Worm (Caenorhabditis elegans) whole organism, mixed stage, embryonic: ENCODE measurements around the gene ptr-8.

ENCODE experiments used
- ces-1 ChIP-seq: fragments of 150-350 bp; optimal IDR thresholded peaks from 2 replicates; lab custom pipeline; 2014; ENCODE audit warnings: missing biosample characterization, missing genetic modification reagents, missing genetic modification characterization
- hlh-1 ChIP-seq: fragments of 150-350 bp; optimal IDR thresholded peaks from 2 replicates; lab custom pipeline; 2014; ENCODE audit warnings: missing biosample characterization, missing genetic modification reagents, missing genetic modification characterization
- lin-13 ChIP-seq: fragments of 150-350 bp; optimal IDR thresholded peaks from 2 replicates; lab custom pipeline; 2014; ENCODE audit warnings: missing biosample characterization, missing genetic modification characterization
- lsy-2 ChIP-seq: fragments of 150-350 bp; optimal IDR thresholded peaks from 2 replicates; lab custom pipeline; 2014; ENCODE audit warnings: missing biosample characterization, missing genetic modification characterization
- mep-1 ChIP-seq: fragments of 150-350 bp; optimal IDR thresholded peaks from 2 replicates; lab custom pipeline; 2017; ENCODE audit warnings: missing biosample characterization, missing genetic modification reagents, missing genetic modification characterization, inconsistent platforms
- nhr-12 ChIP-seq: fragments of 150-350 bp; optimal IDR thresholded peaks from 2 replicates; lab custom pipeline; 2014; ENCODE audit warnings: missing biosample characterization, missing genetic modification characterization
- snpc-4 ChIP-seq: fragments of 150-350 bp; optimal IDR thresholded peaks from 2 replicates; lab custom pipeline; 2014; ENCODE audit warnings: missing biosample characterization, missing genetic modification characterization
- unc-62 ChIP-seq: fragments of 150-350 bp; optimal IDR thresholded peaks from 2 replicates; lab custom pipeline; 2014; ENCODE audit warnings: missing biosample characterization, missing genetic modification reagents, missing genetic modification characterization
- ztf-11 ChIP-seq: fragments of 150-350 bp; optimal IDR thresholded peaks from 2 replicates; lab custom pipeline; 2014; ENCODE audit warnings: missing biosample characterization, missing genetic modification characterization

- TF ChIP-seq ztf-11 (tag; lab: Kevin White, UChicago) (no peak), unc-62 (GFP tag; lab: Kevin White, UChicago) (no peak), snpc-4 (tag; lab: Kevin White, UChicago) (no peak), mep-1 (no peak), hlh-1 (tag; lab: Kevin White, UChicago) (no peak), lsy-2 (tag; lab: Kevin White, UChicago) (no peak), lin-13 (no peak), nhr-12 (no peak), ces-1 (GFP tag; lab: Kevin White, UChicago) (no peak)
Measured at ce11 chrII:10933948-10934722, 45.1 kb downstream of the ptr-8 start.
